Worm (Caenorhabditis elegans) whole organism, L1 larva: ENCODE results near the gene C16D9.4.

Experiments
- ceh-8 ChIP-seq: fragments of 200-800 bp; sonication (Bioruptor generic); optimal IDR thresholded peaks from 2 replicates; lab custom pipeline; 2018; ENCODE audit warnings: mild to moderate bottlenecking, missing genetic modification characterization, moderate library complexity, missing compliant biosample characterization
- ces-1 ChIP-seq: fragments of 150-350 bp; optimal IDR thresholded peaks from 2 replicates; lab custom pipeline; 2014; ENCODE audit warnings: missing biosample characterization, missing genetic modification reagents, missing genetic modification characterization
- lin-39 ChIP-seq: fragments of 150-350 bp; optimal IDR thresholded peaks from 2 replicates; lab custom pipeline; 2014; ENCODE audit warnings: missing biosample characterization, missing genetic modification reagents, missing genetic modification characterization
- nhr-90 ChIP-seq: sonication (generic microtip); optimal IDR thresholded peaks from 2 replicates; lab custom pipeline; 2016; ENCODE audit warnings: mild to moderate bottlenecking, missing genetic modification characterization, missing compliant biosample characterization; ENCODE audit not compliant: poor library complexity
- snpc-4 ChIP-seq: fragments of 150-350 bp; optimal IDR thresholded peaks from 2 replicates; lab custom pipeline; 2014; ENCODE audit warnings: missing biosample characterization, missing genetic modification characterization
- sptf-1 ChIP-seq: fragments of 150-350 bp; optimal IDR thresholded peaks from 2 replicates; lab custom pipeline; 2014; ENCODE audit warnings: missing biosample characterization, missing genetic modification characterization

ce11 chrV:8285455-8285854, 42.8 kb upstream of the C16D9.4 start:
- no peak for TF ChIP-seq lin-39 (tag; lab: Kevin White, UChicago)
- no peak for TF ChIP-seq nhr-90 (tag; lab: Kevin White, UChicago)
- TF ChIP-seq sptf-1 (tag; lab: Kevin White, UChicago): no peak
- no peak for TF ChIP-seq snpc-4 (tag; lab: Kevin White, UChicago)
- TF ChIP-seq ces-1 (GFP tag; lab: Kevin White, UChicago): no peak
- TF ChIP-seq ceh-8 (GFP tag; lab: Kevin White, UChicago): no peak
